Worm (Caenorhabditis elegans) whole organism, L4 larva: ENCODE data around the gene C23G10.7.

ENCODE experiments used
- F10B5.3 ChIP-seq: sonication (generic microtip); optimal IDR thresholded peaks from 2 replicates; lab custom pipeline; 2016; ENCODE audit warnings: mild to moderate bottlenecking, missing genetic modification characterization, missing compliant biosample characterization
- F49E8.2 ChIP-seq: sonication (generic microtip); optimal IDR thresholded peaks from 2 replicates; lab custom pipeline; 2016; ENCODE audit warnings: missing compliant biosample characterization, mild to moderate bottlenecking, missing genetic modification characterization, borderline replicate concordance
- T20F7.1 ChIP-seq: fragments of 200-800 bp; sonication (Bioruptor generic); optimal IDR thresholded peaks from 2 replicates; lab custom pipeline; 2018; ENCODE audit warnings: mild to moderate bottlenecking, missing genetic modification characterization, missing compliant biosample characterization
- T26A8.4 ChIP-seq: fragments of 200-800 bp; sonication (Bioruptor generic); IDR thresholded peaks from 2 replicates; pipeline ENCODE4 v1.3.6; 2022; ENCODE audit warnings: missing genetic modification characterization, missing compliant biosample characterization
- Y105C5A.15 ChIP-seq: fragments of 200-800 bp; sonication (Bioruptor generic); IDR thresholded peaks from 2 replicates; pipeline ENCODE4 v1.3.6; 2022; ENCODE audit warnings: missing genetic modification characterization, missing compliant biosample characterization
- Y48G9A.11 ChIP-seq: fragments of 200-800 bp; sonication (Bioruptor generic); IDR thresholded peaks from 2 replicates; pipeline ENCODE4 v1.3.6; 2022; ENCODE audit warnings: missing genetic modification reagents, missing genetic modification characterization, missing compliant biosample characterization
- Y75B8A.6 ChIP-seq: fragments of 200-800 bp; sonication (Bioruptor generic); IDR thresholded peaks from 2 replicates; pipeline ENCODE4 v1.3.6; 2022; ENCODE audit warnings: missing genetic modification reagents, missing genetic modification characterization, missing compliant biosample characterization
- ZK546.5 ChIP-seq, 2 experiments: sonication (generic microtip); optimal IDR thresholded peaks; 2 replicates each; lab custom pipeline; 2017; ENCODE audit warnings: missing biosample characterization in 2 of 2, missing genetic modification characterization in 2 of 2
- aha-1 ChIP-seq: fragments of 150-350 bp; peaks from one replicate; lab custom pipeline; 2014; ENCODE audit warnings: missing biosample characterization, missing genetic modification characterization
- aly-2 ChIP-seq: sonication (generic microtip); optimal IDR thresholded peaks from 2 replicates; lab custom pipeline; 2018; ENCODE audit warnings: missing biosample characterization, missing genetic modification characterization
- ama-1 ChIP-seq: fragments of 150-350 bp; optimal IDR thresholded peaks from 2 replicates; lab custom pipeline; 2014; ENCODE audit warnings: inconsistent platforms, mixed read lengths
- arid-1 ChIP-seq: fragments of 200-800 bp; sonication (Bioruptor generic); conservative IDR thresholded peaks from 2 replicates; pipeline ENCODE4 v1.3.6; 2022; ENCODE audit warnings: missing genetic modification reagents, missing genetic modification characterization, missing compliant biosample characterization
- ceh-20 ChIP-seq: fragments of 200-800 bp; sonication (Bioruptor generic); IDR thresholded peaks from 2 replicates; pipeline ENCODE4 v1.3.6; 2022; ENCODE audit warnings: missing genetic modification reagents, missing genetic modification characterization, missing compliant biosample characterization
- ceh-32 ChIP-seq: sonication (generic microtip); optimal IDR thresholded peaks from 2 replicates; lab custom pipeline; 2016; ENCODE audit warnings: mild to moderate bottlenecking, missing genetic modification characterization, missing compliant biosample characterization; ENCODE audit not compliant: poor library complexity
- ceh-82 ChIP-seq: sonication (generic microtip); optimal IDR thresholded peaks from 2 replicates; lab custom pipeline; 2017; ENCODE audit warnings: missing biosample characterization, missing genetic modification characterization
- ces-1 ChIP-seq: fragments of 150-350 bp; sonication (generic microtip); optimal IDR thresholded peaks from 4 replicates; lab custom pipeline; 2014; ENCODE audit warnings: missing biosample characterization, missing genetic modification reagents, missing genetic modification characterization
- daf-12 ChIP-seq: fragments of 150-350 bp; optimal IDR thresholded peaks from 2 replicates; lab custom pipeline; 2014; ENCODE audit warnings: missing biosample characterization, missing genetic modification reagents, missing genetic modification characterization
- daf-19 ChIP-seq: fragments of 200-800 bp; sonication (Bioruptor generic); conservative IDR thresholded peaks from 2 replicates; pipeline ENCODE4 v1.3.6; 2022; ENCODE audit warnings: missing genetic modification characterization, missing compliant biosample characterization
- dmd-8 ChIP-seq: fragments of 200-800 bp; sonication (Bioruptor generic); IDR thresholded peaks from 2 replicates; pipeline ENCODE4 v1.3.6; 2022; ENCODE audit warnings: missing genetic modification characterization, missing compliant biosample characterization
- dpl-1 ChIP-seq: fragments of 150-350 bp; optimal IDR thresholded peaks from 2 replicates; lab custom pipeline; 2014; ENCODE audit warnings: missing biosample characterization, missing genetic modification reagents, missing genetic modification characterization
- egl-27 ChIP-seq: sonication (generic microtip); optimal IDR thresholded peaks from 3 replicates; lab custom pipeline; 2017; ENCODE audit warnings: missing biosample characterization, missing genetic modification reagents, missing genetic modification characterization
- fkh-10 ChIP-seq: fragments of 150-350 bp; optimal IDR thresholded peaks from 2 replicates; lab custom pipeline; 2014; ENCODE audit warnings: missing biosample characterization, missing genetic modification reagents, missing genetic modification characterization
- fos-1 ChIP-seq: fragments of 150-350 bp; optimal IDR thresholded peaks from 2 replicates; lab custom pipeline; 2014; ENCODE audit warnings: missing biosample characterization, missing genetic modification characterization
- hlh-30 ChIP-seq: sonication (generic microtip); optimal IDR thresholded peaks from 2 replicates; lab custom pipeline; 2017; ENCODE audit warnings: antibody characterized with exemption, mild to moderate bottlenecking, missing genetic modification characterization, missing compliant biosample characterization; ENCODE audit not compliant: insufficient read depth
- hmg-1.1 ChIP-seq: fragments of 200-800 bp; sonication (Bioruptor generic); IDR thresholded peaks from 2 replicates; pipeline ENCODE4 v1.3.6; 2022; ENCODE audit warnings: missing genetic modification reagents, missing genetic modification characterization, missing compliant biosample characterization
- jun-1 ChIP-seq: fragments of 150-350 bp; optimal IDR thresholded peaks from 2 replicates; lab custom pipeline; 2014; ENCODE audit warnings: missing biosample characterization, missing genetic modification reagents, missing genetic modification characterization
- lin-29 ChIP-seq: fragments of 200-800 bp; sonication (Bioruptor generic); IDR thresholded peaks from 2 replicates; pipeline ENCODE4 v1.3.6; 2022; ENCODE audit warnings: missing genetic modification reagents, missing genetic modification characterization, missing compliant biosample characterization
- lin-38 ChIP-seq: fragments of 200-800 bp; sonication (Bioruptor generic); IDR thresholded peaks from 2 replicates; pipeline ENCODE4 v1.3.6; 2022; ENCODE audit warnings: missing genetic modification reagents, missing genetic modification characterization, missing compliant biosample characterization
- lsy-2 ChIP-seq, 2 experiments: fragments of 150-350 bp in 1 of 2; sonication (generic microtip) in 1 of 2; optimal IDR thresholded peaks; 2 replicates each; lab custom pipeline; 2014 to 2017; ENCODE audit warnings: missing biosample characterization in 2 of 2, missing genetic modification characterization in 2 of 2
- madf-5 ChIP-seq, 2 experiments: fragments of 200-800 bp; sonication (Bioruptor generic); IDR thresholded peaks; 2 replicates each; pipeline ENCODE4 v1.3.6; 2022; ENCODE audit warnings: missing compliant biosample characterization in 2 of 2, missing genetic modification characterization in 2 of 2
- madf-9 ChIP-seq: fragments of 200-800 bp; sonication (Bioruptor generic); conservative IDR thresholded peaks from 2 replicates; pipeline ENCODE4 v1.3.6; 2022; ENCODE audit warnings: missing genetic modification reagents, missing genetic modification characterization, missing compliant biosample characterization
- mdt-29 ChIP-seq: fragments of 200-800 bp; sonication (Bioruptor generic); IDR thresholded peaks from 2 replicates; pipeline ENCODE4 v1.3.6; 2022; ENCODE audit warnings: missing genetic modification reagents, missing genetic modification characterization, missing compliant biosample characterization
- mep-1 ChIP-seq: fragments of 150-350 bp; sonication (generic microtip); optimal IDR thresholded peaks from 3 replicates; lab custom pipeline; 2014; ENCODE audit warnings: missing biosample characterization, missing genetic modification characterization
- mes-2 ChIP-seq: sonication (generic microtip); optimal IDR thresholded peaks from 2 replicates; lab custom pipeline; 2016; ENCODE audit warnings: missing genotype, mild to moderate bottlenecking, missing genetic modification characterization, missing compliant biosample characterization; ENCODE audit not compliant: poor library complexity, severe bottlenecking
- mxl-3 ChIP-seq: fragments of 200-800 bp; sonication (Bioruptor generic); optimal IDR thresholded peaks from 2 replicates; lab custom pipeline; 2018; ENCODE audit warnings: mild to moderate bottlenecking, missing genetic modification characterization, missing compliant biosample characterization
- nhr-111 ChIP-seq: fragments of 200-800 bp; sonication (Bioruptor generic); optimal IDR thresholded peaks from 2 replicates; lab custom pipeline; 2018; ENCODE audit warnings: mild to moderate bottlenecking, missing genetic modification characterization, missing compliant biosample characterization
- nhr-237 ChIP-seq: sonication (generic microtip); optimal IDR thresholded peaks from 2 replicates; lab custom pipeline; 2017; ENCODE audit warnings: missing biosample characterization, missing genetic modification characterization
- nhr-25 ChIP-seq: sonication (generic microtip); optimal IDR thresholded peaks from 2 replicates; lab custom pipeline; 2017; ENCODE audit warnings: missing genetic modification characterization, mild to moderate bottlenecking, missing compliant biosample characterization, antibody characterized with exemption, moderate library complexity, borderline replicate concordance; ENCODE audit not compliant: insufficient read depth
- nhr-41 ChIP-seq: fragments of 200-800 bp; sonication (Bioruptor generic); IDR thresholded peaks from 2 replicates; pipeline ENCODE4 v1.3.6; 2022; ENCODE audit warnings: missing genetic modification reagents, missing genetic modification characterization, missing compliant biosample characterization
- nhr-48 ChIP-seq: sonication (generic microtip); optimal IDR thresholded peaks from 2 replicates; lab custom pipeline; 2016; ENCODE audit warnings: mild to moderate bottlenecking, missing genetic modification characterization, missing compliant biosample characterization
- skn-1 ChIP-seq: fragments of 150-350 bp; optimal IDR thresholded peaks from 2 replicates; lab custom pipeline; 2014; ENCODE audit warnings: missing biosample characterization, missing genetic modification characterization
- snpc-1.2 ChIP-seq: fragments of 200-800 bp; sonication (Bioruptor generic); IDR thresholded peaks from 2 replicates; pipeline ENCODE4 v1.3.6; 2022; ENCODE audit warnings: missing genetic modification reagents, missing genetic modification characterization, missing compliant biosample characterization
- spr-3 ChIP-seq: fragments of 200-800 bp; sonication (Bioruptor generic); optimal IDR thresholded peaks from 2 replicates; lab custom pipeline; 2018; ENCODE audit warnings: mild to moderate bottlenecking, missing genetic modification characterization, missing compliant biosample characterization
- tra-1 ChIP-seq: fragments of 200-800 bp; sonication (Bioruptor generic); IDR thresholded peaks from 2 replicates; pipeline ENCODE4 v1.3.6; 2022; ENCODE audit warnings: missing genetic modification reagents, missing genetic modification characterization, missing compliant biosample characterization
- unc-39 ChIP-seq: sonication (generic microtip); optimal IDR thresholded peaks from 2 replicates; lab custom pipeline; 2017; ENCODE audit warnings: missing biosample characterization, missing genetic modification characterization
- vab-7 ChIP-seq: fragments of 200-800 bp; sonication (Bioruptor generic); IDR thresholded peaks from 2 replicates; pipeline ENCODE4 v1.3.6; 2022; ENCODE audit warnings: missing genetic modification reagents, missing genetic modification characterization, missing compliant biosample characterization
- zfp-2 ChIP-seq: sonication (generic microtip); optimal IDR thresholded peaks from 2 replicates; lab custom pipeline; 2016; ENCODE audit warnings: mild to moderate bottlenecking, missing genetic modification characterization, missing compliant biosample characterization
- zip-11 ChIP-seq: fragments of 200-800 bp; sonication (Bioruptor generic); IDR thresholded peaks from 2 replicates; pipeline ENCODE4 v1.3.6; 2022; ENCODE audit warnings: missing genetic modification characterization, missing compliant biosample characterization
- ztf-11 ChIP-seq: fragments of 150-350 bp; optimal IDR thresholded peaks from 2 replicates; lab custom pipeline; 2014; ENCODE audit warnings: missing biosample characterization, missing genetic modification characterization
- ztf-7 ChIP-seq: fragments of 150-350 bp; optimal IDR thresholded peaks from 2 replicates; lab custom pipeline; 2014; ENCODE audit warnings: missing biosample characterization, missing genetic modification characterization

The C23G10.7 gene

DNA sequence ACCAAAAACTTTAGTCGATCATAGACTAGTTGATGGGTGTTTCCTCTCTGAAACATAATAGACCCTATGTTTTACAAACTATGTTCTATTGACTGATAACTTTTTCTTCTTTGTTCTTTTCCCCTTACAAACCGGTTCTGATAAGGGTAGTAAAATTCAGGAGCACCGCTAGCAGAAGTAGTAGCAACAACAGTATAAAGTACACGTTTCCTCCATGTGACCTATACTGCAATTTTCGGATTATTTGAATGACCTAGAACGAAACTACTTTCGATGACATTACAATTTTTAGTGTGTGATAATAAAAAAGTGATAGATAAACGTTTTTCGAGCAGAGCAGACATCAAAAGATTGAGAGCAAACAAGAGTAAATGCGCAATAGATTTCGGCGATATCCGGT, 17.9 kb downstream of the C23G10.7 start (continued):
- TF ChIP-seq ceh-32 (tag; lab: Kevin White, UChicago) (no peak), egl-27 (tag; lab: Kevin White, UChicago) (no peak), zip-11 (no peak), madf-9 (no peak), Y75B8A.6 (GFP tag; lab: Robert Waterston, UW) (no peak), nhr-25 (no peak)

DNA sequence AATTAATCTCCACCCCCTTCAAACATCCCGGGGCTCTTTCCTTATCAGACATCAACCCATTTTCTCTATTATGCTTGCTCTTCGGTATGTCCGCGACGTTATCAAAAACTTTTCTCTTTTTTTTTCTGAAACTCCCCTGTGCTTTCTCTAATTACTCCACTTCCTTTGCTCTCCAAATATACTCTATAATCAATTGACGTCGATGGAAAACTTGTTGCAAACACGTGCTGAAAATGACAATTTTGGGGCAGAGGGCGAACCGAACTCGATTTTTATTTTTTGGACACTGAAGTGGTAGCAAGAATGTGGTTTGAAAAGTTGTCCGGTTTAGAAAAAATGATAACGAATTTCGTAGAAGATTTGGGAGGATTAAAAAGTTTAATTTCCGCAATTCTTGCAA, 19.2 kb downstream of the C23G10.7 start:
- TF ChIP-seq ceh-82 (tag; lab: Kevin White, UChicago) (no peak), snpc-1.2 (GFP tag; lab: Robert Waterston, UW) (no peak), aly-2 (tag; lab: Kevin White, UChicago) (no peak), jun-1 (tag; lab: Kevin White, UChicago) (no peak), vab-7 (GFP tag; lab: Robert Waterston, UW) (no peak), mes-2 (tag; lab: Kevin White, UChicago) (no peak), nhr-237 (tag; lab: Kevin White, UChicago) (no peak), daf-12 (no peak), egl-27 (tag; lab: Kevin White, UChicago) (no peak), F49E8.2 (no peak), ces-1 (no peak), ceh-20 (GFP tag; lab: Robert Waterston, UW) (no peak), nhr-41 (no peak), ama-1 (no peak), hlh-30 (tag; lab: Kevin White, UChicago) (peak; percentile 18), lin-29 (GFP tag; lab: Robert Waterston, UW) (no peak), ztf-11 (no peak), mep-1 (tag; lab: Kevin White, UChicago) (no peak), spr-3 (GFP tag; lab: Kevin White, UChicago) (no peak), ztf-7 (tag; lab: Kevin White, UChicago) (no peak), T26A8.4 (GFP tag; lab: Robert Waterston, UW) (no peak), lsy-2 (tag; optimal IDR thresholded peaks at IDR 0.05; lab: Kevin White, UChicago) (no peak), nhr-111 (GFP tag; lab: Kevin White, UChicago) (no peak), dpl-1 (GFP tag; lab: Kevin White, UChicago) (no peak), fos-1 (tag; lab: Kevin White, UChicago) (peak; percentile 50), ZK546.5 (tag; optimal IDR thresholded peaks at IDR 0.05; lab: Kevin White, UChicago) (no peak), F10B5.3 (tag; lab: Kevin White, UChicago) (no peak), aha-1 (tag; lab: Kevin White, UChicago) (no peak), Y75B8A.6 (GFP tag; lab: Robert Waterston, UW) (no peak), madf-9 (no peak), zfp-2 (tag; lab: Kevin White, UChicago) (no peak), daf-19 (GFP tag; lab: Robert Waterston, UW) (no peak), madf-5 (GFP tag; IDR thresholded peaks at IDR 0.05; lab: Robert Waterston, UW) (no peak), arid-1 (GFP tag; lab: Robert Waterston, UW) (no peak), skn-1 (no peak), ceh-32 (tag; lab: Kevin White, UChicago) (no peak), T20F7.1 (GFP tag; lab: Kevin White, UChicago) (no peak), fkh-10 (no peak), mxl-3 (GFP tag; lab: Kevin White, UChicago) (peak; percentile 77), hmg-1.1 (GFP tag; lab: Robert Waterston, UW) (no peak), dmd-8 (GFP tag; lab: Robert Waterston, UW) (no peak), lin-38 (no peak), nhr-48 (tag; lab: Kevin White, UChicago) (peak; percentile 82), Y48G9A.11 (GFP tag; lab: Robert Waterston, UW) (no peak), tra-1 (GFP tag; lab: Robert Waterston, UW) (peak; percentile 73; the same call in 1 of the 2 replicates), Y105C5A.15 (GFP tag; lab: Robert Waterston, UW) (no peak), mdt-29 (no peak), unc-39 (tag; lab: Kevin White, UChicago) (no peak)
